Worm (Caenorhabditis elegans) whole organism, young adult: ENCODE measurements around the gene efl-1.
A peak's percentile ranks its signal among the peaks of the same experiment; 100 is the strongest.

Experiments
- B0035.1 ChIP-seq: sonication (generic microtip); optimal IDR thresholded peaks from 2 replicates; lab custom pipeline; 2016; ENCODE audit warnings: missing genetic modification characterization, mild to moderate bottlenecking, missing compliant biosample characterization, missing genotype, missing genetic modification reagents
- B0261.1 ChIP-seq: sonication (generic microtip); optimal IDR thresholded peaks from 2 replicates; lab custom pipeline; 2016; ENCODE audit warnings: mild to moderate bottlenecking, missing genetic modification characterization, moderate library complexity, missing compliant biosample characterization
- F22D6.2 ChIP-seq: sonication (generic microtip); optimal IDR thresholded peaks from 2 replicates; lab custom pipeline; 2016; ENCODE audit warnings: mild to moderate bottlenecking, missing genetic modification characterization, missing compliant biosample characterization
- Y67H2A.10 ChIP-seq: fragments of 200-800 bp; sonication (Bioruptor generic); conservative IDR thresholded peaks from 2 replicates; pipeline ENCODE4 v1.3.6; 2022; ENCODE audit warnings: missing genetic modification reagents, missing genetic modification characterization, missing compliant biosample characterization
- Y95B8A.8 ChIP-seq: fragments of 200-800 bp; sonication (Bioruptor generic); IDR thresholded peaks from 2 replicates; pipeline ENCODE4 v1.3.6; 2022; ENCODE audit warnings: missing genetic modification reagents, missing genetic modification characterization, missing compliant biosample characterization
- aptf-2 ChIP-seq: fragments of 200-800 bp; sonication (Bioruptor generic); conservative IDR thresholded peaks from 2 replicates; pipeline ENCODE4 v1.3.6; 2022; ENCODE audit warnings: missing genetic modification reagents, missing genetic modification characterization, missing compliant biosample characterization
- attf-6 ChIP-seq: fragments of 200-800 bp; sonication (Bioruptor generic); IDR thresholded peaks from 2 replicates; pipeline ENCODE4 v1.3.6; 2022; ENCODE audit warnings: missing genetic modification reagents, missing genetic modification characterization, missing compliant biosample characterization
- bed-2 ChIP-seq: fragments of 200-800 bp; sonication (Bioruptor generic); IDR thresholded peaks from 2 replicates; pipeline ENCODE4 v1.3.6; 2022; ENCODE audit warnings: missing genetic modification reagents, missing genetic modification characterization, missing compliant biosample characterization
- dpl-1 ChIP-seq: fragments of 150-350 bp; optimal IDR thresholded peaks from 2 replicates; lab custom pipeline; 2014; ENCODE audit warnings: missing biosample characterization, missing genetic modification reagents, missing genetic modification characterization
- hmg-1.2 ChIP-seq: fragments of 200-800 bp; sonication (Bioruptor generic); IDR thresholded peaks from 2 replicates; pipeline ENCODE4 v1.3.6; 2022; ENCODE audit warnings: missing genetic modification reagents, missing genetic modification characterization, missing compliant biosample characterization
- lin-26 ChIP-seq: fragments of 200-800 bp; sonication (Bioruptor generic); IDR thresholded peaks from 2 replicates; pipeline ENCODE4 v1.3.6; 2022; ENCODE audit warnings: missing genetic modification reagents, missing genetic modification characterization, missing compliant biosample characterization
- lin-40 ChIP-seq: sonication (generic microtip); optimal IDR thresholded peaks from 2 replicates; lab custom pipeline; 2016; ENCODE audit warnings: missing genetic modification characterization, mild to moderate bottlenecking, missing compliant biosample characterization, missing genotype, missing genetic modification reagents
- lir-1 ChIP-seq: fragments of 200-800 bp; sonication (Bioruptor generic); conservative IDR thresholded peaks from 2 replicates; pipeline ENCODE4 v1.3.6; 2022; ENCODE audit warnings: missing genetic modification reagents, missing genetic modification characterization, missing compliant biosample characterization
- nfyb-1 ChIP-seq: fragments of 200-800 bp; sonication (Bioruptor generic); IDR thresholded peaks from 2 replicates; pipeline ENCODE4 v1.3.6; 2022; ENCODE audit warnings: missing genetic modification reagents, missing genetic modification characterization, missing compliant biosample characterization
- nhr-120 ChIP-seq: fragments of 200-800 bp; sonication (Bioruptor generic); IDR thresholded peaks from 2 replicates; pipeline ENCODE4 v1.3.6; 2022; ENCODE audit warnings: missing genetic modification characterization, missing compliant biosample characterization
- nhr-80 ChIP-seq: sonication (generic microtip); optimal IDR thresholded peaks from 2 replicates; lab custom pipeline; 2016; ENCODE audit warnings: missing genetic modification characterization, missing compliant biosample characterization
- pbrm-1 ChIP-seq: fragments of 200-800 bp; sonication (Bioruptor generic); IDR thresholded peaks from 2 replicates; pipeline ENCODE4 v1.3.6; 2022; ENCODE audit warnings: missing genetic modification reagents, missing genetic modification characterization, missing compliant biosample characterization
- repo-1 ChIP-seq: sonication (generic microtip); optimal IDR thresholded peaks from 2 replicates; lab custom pipeline; 2017; ENCODE audit warnings: mild to moderate bottlenecking, missing genetic modification characterization, missing compliant biosample characterization
- sdz-38 ChIP-seq: sonication (generic microtip); optimal IDR thresholded peaks from 2 replicates; lab custom pipeline; 2016; ENCODE audit warnings: missing genotype, missing genetic modification characterization, missing compliant biosample characterization
- snpc-1.3 ChIP-seq: sonication (generic microtip); optimal IDR thresholded peaks from 2 replicates; lab custom pipeline; 2017; ENCODE audit warnings: missing genetic modification characterization, mild to moderate bottlenecking, missing compliant biosample characterization, antibody characterized with exemption, moderate library complexity, missing genotype, missing genetic modification reagents; ENCODE audit not compliant: insufficient read depth
- xnd-1 ChIP-seq: sonication (generic microtip); optimal IDR thresholded peaks from 2 replicates; lab custom pipeline; 2016; ENCODE audit warnings: missing genotype, missing genetic modification reagents, missing genetic modification characterization, missing compliant biosample characterization
- ztf-22 ChIP-seq: fragments of 200-800 bp; sonication (Bioruptor generic); optimal IDR thresholded peaks from 2 replicates; lab custom pipeline; 2018; ENCODE audit warnings: mild to moderate bottlenecking, missing genetic modification characterization, moderate library complexity, missing compliant biosample characterization
- ztf-6 ChIP-seq: fragments of 200-800 bp; sonication (Bioruptor generic); IDR thresholded peaks from 2 replicates; pipeline ENCODE4 v1.3.6; 2022; ENCODE audit warnings: missing genetic modification reagents, missing genetic modification characterization, missing compliant biosample characterization

The efl-1 gene

ce11 chrV:16911934-16912333 lies 53.5 kb downstream of the efl-1 start, which contains the start of gene nhr-116:
TSS of gene nhr-116 (plus strand) at chrV:16912234.
- no peak for TF ChIP-seq bed-2

ce11 chrV:16911294-16911693 lies 54.2 kb downstream of the efl-1 start:
- TF ChIP-seq ztf-6 (GFP tag; lab: Robert Waterston, UW), result no peak
- peak; percentile 36 for TF ChIP-seq nhr-80 (tag; lab: Kevin White, UChicago)
- TF ChIP-seq Y67H2A.10 (GFP tag; lab: Robert Waterston, UW), result no peak

ce11 chrV:16910864-16911263 lies 54.6 kb downstream of the efl-1 start:
- TF ChIP-seq attf-6 (GFP tag; lab: Robert Waterston, UW) (no peak), lin-40 (tag; lab: Kevin White, UChicago) (no peak), B0035.1 (tag; lab: Kevin White, UChicago) (no peak), hmg-1.2 (peak; percentile 12; the same call in 1 of the 2 replicates), sdz-38 (tag; lab: Kevin White, UChicago) (no peak), Y95B8A.8 (GFP tag; lab: Robert Waterston, UW) (no peak), pbrm-1 (no peak), aptf-2 (GFP tag; lab: Robert Waterston, UW) (no peak), repo-1 (tag; lab: Kevin White, UChicago) (no peak)

ce11 chrV:16909871-16910270 lies 55.6 kb downstream of the efl-1 start, which contains the start of gene F09C6.16:
TSS of gene F09C6.16 (minus strand) at chrV:16909971.
- TF ChIP-seq xnd-1 (tag; lab: Kevin White, UChicago) (no peak), lir-1 (GFP tag; lab: Robert Waterston, UW) (no peak), F22D6.2 (no peak), nhr-120 (no peak), bed-2 (no peak), nfyb-1 (GFP tag; lab: Robert Waterston, UW) (no peak), lin-26 (GFP tag; lab: Robert Waterston, UW) (no peak), B0035.1 (tag; lab: Kevin White, UChicago) (no peak), aptf-2 (GFP tag; lab: Robert Waterston, UW) (no peak), dpl-1 (GFP tag; lab: Kevin White, UChicago) (no peak), attf-6 (GFP tag; lab: Robert Waterston, UW) (no peak), snpc-1.3 (tag; lab: Kevin White, UChicago) (no peak), ztf-22 (GFP tag; lab: Kevin White, UChicago) (no peak), B0261.1 (tag; lab: Kevin White, UChicago) (no peak)
